Worm (Caenorhabditis elegans) whole organism, L3 larva: Measurements from ENCODE around the gene irld-30.

Experiments used
- elt-3 ChIP-seq, 3 experiments: fragments of 150-350 bp in 1 of 3; sonication (generic microtip) in 2 of 3; optimal IDR thresholded peaks; 2 replicates in 2 of 3; 4 replicates in 1 of 3; lab custom pipeline; 2014 to 2017; ENCODE audit warnings: missing biosample characterization in 3 of 3, missing genetic modification characterization in 3 of 3
- fos-1 ChIP-seq: fragments of 150-350 bp; optimal IDR thresholded peaks from 2 replicates; lab custom pipeline; 2014; ENCODE audit warnings: missing biosample characterization, missing genetic modification characterization
- jun-1 ChIP-seq: fragments of 150-350 bp; optimal IDR thresholded peaks from 2 replicates; lab custom pipeline; 2014; ENCODE audit warnings: missing biosample characterization, missing genetic modification reagents, missing genetic modification characterization
- lin-39 ChIP-seq: fragments of 150-350 bp; optimal IDR thresholded peaks from 2 replicates; lab custom pipeline; 2018; ENCODE audit warnings: missing biosample characterization, missing genetic modification reagents, missing genetic modification characterization
- lsy-12 ChIP-seq: sonication (generic microtip); optimal IDR thresholded peaks from 2 replicates; lab custom pipeline; 2016; ENCODE audit warnings: mild to moderate bottlenecking, missing genetic modification characterization, missing compliant biosample characterization
- nhr-237 ChIP-seq: fragments of 150-350 bp; optimal IDR thresholded peaks from 2 replicates; lab custom pipeline; 2014; ENCODE audit warnings: missing biosample characterization, missing genetic modification characterization
- pha-4 ChIP-seq: fragments of 150-350 bp; optimal IDR thresholded peaks from 2 replicates; lab custom pipeline; 2014; ENCODE audit warnings: missing biosample characterization, missing genetic modification reagents, missing genetic modification characterization
- pqm-1 ChIP-seq: fragments of 150-350 bp; optimal IDR thresholded peaks from 2 replicates; lab custom pipeline; 2017; ENCODE audit warnings: missing biosample characterization, missing genetic modification characterization, inconsistent platforms
- snpc-4 ChIP-seq: fragments of 150-350 bp; optimal IDR thresholded peaks from 2 replicates; lab custom pipeline; 2014; ENCODE audit warnings: missing biosample characterization, missing genetic modification characterization
- ztf-11 ChIP-seq: fragments of 150-350 bp; optimal IDR thresholded peaks from 2 replicates; lab custom pipeline; 2014; ENCODE audit warnings: missing biosample characterization, missing genetic modification characterization

ce11 chrV:2336151-2336550, 5.0 kb downstream of the irld-30 start, which contains the start of gene irld-28:
- TF ChIP-seq ztf-11 (tag; lab: Kevin White, UChicago) (no peak), lsy-12 (tag; lab: Kevin White, UChicago) (no peak), elt-3 (tag; optimal IDR thresholded peaks at IDR 0.05; lab: Kevin White, UChicago) (no peak), nhr-237 (tag; lab: Kevin White, UChicago) (no peak), jun-1 (tag; lab: Kevin White, UChicago) (no peak), pha-4 (tag; lab: Kevin White, UChicago) (no peak), snpc-4 (tag; lab: Kevin White, UChicago) (no peak), lin-39 (tag; lab: Kevin White, UChicago) (no peak), fos-1 (tag; lab: Kevin White, UChicago) (no peak), pqm-1 (tag; lab: Kevin White, UChicago) (no peak)
